Worm (Caenorhabditis elegans) whole organism, young adult: ENCODE results near the gene K08E4.8.

Source experiments
- hlh-26 ChIP-seq: fragments of 200-800 bp; sonication (Bioruptor generic); conservative IDR thresholded peaks from 2 replicates; pipeline ENCODE4 v1.3.6; 2022; ENCODE audit warnings: missing genetic modification reagents, missing genetic modification characterization, missing compliant biosample characterization
- lir-1 ChIP-seq: fragments of 200-800 bp; sonication (Bioruptor generic); conservative IDR thresholded peaks from 2 replicates; pipeline ENCODE4 v1.3.6; 2022; ENCODE audit warnings: missing genetic modification reagents, missing genetic modification characterization, missing compliant biosample characterization
- madf-6 ChIP-seq: fragments of 200-800 bp; sonication (Bioruptor generic); IDR thresholded peaks from 2 replicates; pipeline ENCODE4 v1.3.6; 2022; ENCODE audit warnings: missing genetic modification reagents, missing genetic modification characterization, missing compliant biosample characterization
- sdz-38 ChIP-seq: sonication (generic microtip); optimal IDR thresholded peaks from 2 replicates; lab custom pipeline; 2016; ENCODE audit warnings: missing genotype, missing genetic modification characterization, missing compliant biosample characterization
- snpc-4 ChIP-seq, 5 experiments: fragments of 150-350 bp in 1 of 5; sonication (generic microtip) in 4 of 5; optimal IDR thresholded peaks; 2 replicates each; lab custom pipeline; 2014 to 2018; ENCODE audit warnings: missing genetic modification characterization in 5 of 5, missing biosample characterization in 3 of 5, antibody characterized with exemption in 2 of 5, mild to moderate bottlenecking in 2 of 5, missing compliant biosample characterization in 2 of 5, missing genotype in 2 of 5, moderate library complexity in 2 of 5, missing genetic modification reagents in 1 of 5
- ztf-28 ChIP-seq: fragments of 200-800 bp; sonication (Bioruptor generic); IDR thresholded peaks from 2 replicates; pipeline ENCODE4 v1.3.6; 2022; ENCODE audit warnings: missing genetic modification reagents, missing genetic modification characterization, missing compliant biosample characterization

DNA sequence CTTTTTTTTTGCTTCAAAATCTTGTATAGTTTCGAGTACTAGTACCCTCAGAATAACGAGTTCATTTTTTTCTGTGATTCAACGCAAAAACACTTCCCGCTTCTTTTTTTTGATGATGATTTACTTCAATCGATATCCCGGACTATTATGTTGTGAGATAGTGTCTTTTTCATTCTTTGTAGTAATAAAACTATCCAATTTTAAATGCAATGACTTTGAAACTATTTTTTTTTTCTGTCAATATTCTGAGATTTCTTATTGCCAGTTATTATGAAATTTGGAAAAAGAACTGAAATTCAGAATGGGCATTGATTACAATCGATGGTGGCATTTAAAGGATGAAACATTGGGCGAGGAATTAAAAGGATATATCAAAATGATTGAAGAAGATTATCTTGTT is 44.4 kb upstream of the K08E4.8 start, which contains the start of gene M18.3:
- no peak for TF ChIP-seq lir-1
- TF ChIP-seq hlh-26 (GFP tag; lab: Robert Waterston, UW) = no peak
- TF ChIP-seq ztf-28 = no peak
- TF ChIP-seq madf-6 (GFP tag; lab: Robert Waterston, UW) = no peak
- TF ChIP-seq snpc-4 (GFP tag; optimal IDR thresholded peaks at IDR 0.05; lab: Kevin White, UChicago) = no peak
- TF ChIP-seq snpc-4 (tag; optimal IDR thresholded peaks at IDR 0.05; lab: Kevin White, UChicago) = no peak
- no peak for TF ChIP-seq sdz-38 (tag; lab: Kevin White, UChicago)
